Worm (Caenorhabditis elegans) whole organism, L4/young adult: ENCODE data around the gene acdh-13.

Experiments used
- W03F9.2 ChIP-seq: fragments of 150-350 bp; optimal IDR thresholded peaks from 2 replicates; lab custom pipeline; 2014; ENCODE audit warnings: missing biosample characterization, missing genetic modification characterization
- dao-5 ChIP-seq: sonication (generic microtip); optimal IDR thresholded peaks from 2 replicates; lab custom pipeline; 2016; ENCODE audit warnings: missing genotype, missing genetic modification characterization, moderate library complexity, missing compliant biosample characterization
- him-1 ChIP-seq: sonication (generic microtip); optimal IDR thresholded peaks from 2 replicates; lab custom pipeline; 2016; ENCODE audit warnings: missing genotype, missing genetic modification reagents, missing genetic modification characterization, missing compliant biosample characterization

- TF ChIP-seq him-1: no peak
- TF ChIP-seq dao-5: no peak
- no peak for TF ChIP-seq W03F9.2
These were observed 7.4 kb upstream of the acdh-13 start for ce11 chrIV:8506034-8506433.
